Worm (Caenorhabditis elegans) whole organism, early embryonic: ENCODE results near the gene Y62H9A.13.

ENCODE experiments used
- ceh-36 ChIP-seq: sonication (generic microtip); optimal IDR thresholded peaks from 2 replicates; lab custom pipeline; 2016; ENCODE audit warnings: missing genetic modification characterization, inconsistent platforms, missing compliant biosample characterization
- hnd-1 ChIP-seq: sonication (generic microtip); optimal IDR thresholded peaks from 2 replicates; lab custom pipeline; 2016; ENCODE audit warnings: missing genetic modification characterization, missing compliant biosample characterization
- pes-1 ChIP-seq: fragments of 200-800 bp; sonication (Bioruptor generic); IDR thresholded peaks from 2 replicates; pipeline ENCODE4 v1.3.6; 2022; ENCODE audit warnings: missing genetic modification reagents, missing genetic modification characterization, missing compliant biosample characterization

DNA sequence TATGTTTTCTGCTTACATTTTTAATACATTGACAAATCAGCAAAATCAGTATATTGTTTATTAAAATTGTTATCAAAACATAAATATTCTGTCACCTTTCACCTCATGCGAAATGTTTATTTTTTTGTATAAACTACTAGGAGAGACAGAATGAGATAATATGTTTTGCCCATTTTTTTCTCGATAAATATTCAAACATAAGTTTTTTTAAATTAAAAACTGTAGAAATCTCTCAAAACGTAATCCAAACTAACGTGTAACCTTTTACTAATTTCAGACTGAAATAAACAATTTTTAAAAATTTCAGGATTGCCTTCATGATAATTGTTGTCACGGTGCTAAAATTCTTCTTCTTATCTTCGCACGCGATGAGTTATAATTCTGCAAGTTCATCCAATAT lies 40.4 kb downstream of the Y62H9A.13 start, which contains the start of gene T08D10.5:
- TF ChIP-seq pes-1 (GFP tag; lab: Robert Waterston, UW) (no peak), hnd-1 (tag; lab: Kevin White, UChicago) (no peak), ceh-36 (tag; lab: Kevin White, UChicago) (no peak)
